Fruit fly (Drosophila melanogaster) whole organism, embryonic: ENCODE results near the gene Clk.
A peak's percentile ranks its signal among the peaks of the same experiment; 100 is the strongest.

Source experiments
- Aef1 ChIP-seq: fragments of 200-800 bp; sonication (Bioruptor generic); IDR thresholded peaks from 3 replicates; pipeline ENCODE4 v1.3.6; 2022; ENCODE audit warnings: missing biosample characterization, missing genetic modification characterization
- Atf-2 ChIP-seq: fragments of 200-800 bp; sonication (Bioruptor generic); optimal IDR thresholded peaks from 2 replicates; lab custom pipeline; 2016; ENCODE audit warnings: missing biosample characterization, missing genetic modification characterization
- B-H1 ChIP-seq: fragments of 200-800 bp; sonication (Bioruptor generic); IDR thresholded peaks from 3 replicates; pipeline ENCODE4 v1.3.6; 2022; ENCODE audit warnings: missing biosample characterization, missing genetic modification characterization
- CG10654 ChIP-seq: fragments of 200-800 bp; sonication (Bioruptor generic); optimal IDR thresholded peaks from 2 replicates; lab custom pipeline; 2016; ENCODE audit warnings: missing biosample characterization, missing genetic modification characterization
- CG11695 ChIP-seq: fragments of 200-800 bp; sonication (Bioruptor generic); IDR thresholded peaks from 3 replicates; pipeline ENCODE4 v1.3.6; 2022; ENCODE audit warnings: missing biosample characterization, missing genetic modification characterization
- CG12071 ChIP-seq: fragments of 200-800 bp; sonication (Bioruptor generic); optimal IDR thresholded peaks from 3 replicates; lab custom pipeline; 2018; ENCODE audit warnings: missing biosample characterization, mild to moderate bottlenecking, missing genetic modification characterization
- CG13424 ChIP-seq: fragments of 200-800 bp; sonication (Bioruptor generic); optimal IDR thresholded peaks from 2 replicates; lab custom pipeline; 2019; ENCODE audit warnings: missing biosample characterization, mild to moderate bottlenecking, missing genetic modification characterization, moderate library complexity
- CG14667 ChIP-seq: fragments of 200-800 bp; sonication (Bioruptor generic); IDR thresholded peaks from 2 replicates; pipeline ENCODE4 v1.3.6; 2022; ENCODE audit warnings: missing biosample characterization, missing genetic modification characterization
- CG14710 ChIP-seq: fragments of 200-800 bp; sonication (Bioruptor generic); optimal IDR thresholded peaks from 3 replicates; lab custom pipeline; 2019; ENCODE audit warnings: missing biosample characterization, mild to moderate bottlenecking, missing genetic modification characterization, moderate library complexity
- CG17186 ChIP-seq: fragments of 200-800 bp; sonication (Bioruptor generic); optimal IDR thresholded peaks from 3 replicates; lab custom pipeline; 2017; ENCODE audit warnings: missing biosample characterization, missing genetic modification reagents, missing genetic modification characterization
- CG17361 ChIP-seq: fragments of 200-800 bp; sonication (Bioruptor generic); IDR thresholded peaks from 3 replicates; pipeline ENCODE4 v1.3.6; 2022; ENCODE audit warnings: missing biosample characterization, missing genetic modification characterization
- CG18764 ChIP-seq: fragments of 200-800 bp; sonication (Bioruptor generic); optimal IDR thresholded peaks from 3 replicates; lab custom pipeline; 2016; ENCODE audit warnings: missing biosample characterization, missing genetic modification characterization
- CG2712 ChIP-seq: fragments of 200-800 bp; optimal IDR thresholded peaks from 3 replicates; lab custom pipeline; 2019; ENCODE audit warnings: missing biosample characterization, mild to moderate bottlenecking, missing genetic modification characterization, moderate library complexity
- CG30431 ChIP-seq: fragments of 200-800 bp; sonication (Bioruptor generic); optimal IDR thresholded peaks from 2 replicates; lab custom pipeline; 2017; ENCODE audit warnings: missing biosample characterization, missing genetic modification characterization
- CG43689 ChIP-seq: fragments of 200-800 bp; sonication (Bioruptor generic); IDR thresholded peaks from 2 replicates; pipeline ENCODE4 v1.3.6; 2022; ENCODE audit warnings: missing biosample characterization, missing genetic modification characterization
- CG4730 ChIP-seq: fragments of 200-800 bp; sonication (Bioruptor generic); IDR thresholded peaks from 2 replicates; pipeline ENCODE4 v1.3.6; 2022; ENCODE audit warnings: missing biosample characterization, missing genetic modification characterization
- CG5953 ChIP-seq: fragments of 200-800 bp; sonication (Bioruptor generic); IDR thresholded peaks from 2 replicates; pipeline ENCODE4 v1.3.6; 2022; ENCODE audit warnings: missing biosample characterization, missing genetic modification characterization
- CG7357 ChIP-seq: fragments of 200-800 bp; sonication (Bioruptor generic); IDR thresholded peaks from 3 replicates; pipeline ENCODE4 v1.3.6; 2022; ENCODE audit warnings: missing biosample characterization, missing genetic modification characterization
- CG7556 ChIP-seq: fragments of 200-800 bp; sonication (Bioruptor generic); optimal IDR thresholded peaks from 2 replicates; lab custom pipeline; 2017; ENCODE audit warnings: missing biosample characterization, mild to moderate bottlenecking, missing genetic modification characterization
- CG7839 ChIP-seq: fragments of 200-800 bp; sonication (Bioruptor generic); optimal IDR thresholded peaks from 3 replicates; lab custom pipeline; 2018; ENCODE audit warnings: missing biosample characterization, mild to moderate bottlenecking, missing genetic modification characterization, moderate library complexity
- CG8290 ChIP-seq, 3 experiments: fragments of 200-800 bp; sonication (Bioruptor generic); optimal IDR thresholded peaks; 2 replicates each; lab custom pipeline; 2016 to 2019; ENCODE audit warnings: missing biosample characterization in 3 of 3, missing genetic modification characterization in 3 of 3, mild to moderate bottlenecking in 2 of 3, moderate library complexity in 1 of 3
- Dbx ChIP-seq: fragments of 200-800 bp; sonication (Bioruptor generic); IDR thresholded peaks from 3 replicates; pipeline ENCODE4 v1.3.6; 2022; ENCODE audit warnings: missing biosample characterization, missing genetic modification characterization
- Dip2 ChIP-seq: fragments of 200-800 bp; sonication (Bioruptor generic); IDR thresholded peaks from 2 replicates; pipeline ENCODE4 v1.3.6; 2022; ENCODE audit warnings: missing biosample characterization, missing genetic modification characterization
- Drgx ChIP-seq: fragments of 200-800 bp; sonication (Bioruptor generic); IDR thresholded peaks from 2 replicates; pipeline ENCODE4 v1.3.6; 2022; ENCODE audit warnings: missing biosample characterization, missing genetic modification characterization
- Gug ChIP-seq: fragments of 200-800 bp; sonication (Bioruptor generic); IDR thresholded peaks from 4 replicates; pipeline ENCODE4 v1.3.6; 2022; ENCODE audit warnings: missing biosample characterization, missing genetic modification characterization
- H15 ChIP-seq: fragments of 200-800 bp; sonication (Bioruptor generic); IDR thresholded peaks from 3 replicates; pipeline ENCODE4 v1.3.6; 2022; ENCODE audit warnings: missing biosample characterization, missing genetic modification characterization
- Hmx ChIP-seq: fragments of 200-800 bp; sonication (Bioruptor generic); optimal IDR thresholded peaks from 2 replicates; lab custom pipeline; 2016; ENCODE audit warnings: missing biosample characterization, missing genetic modification characterization
- Hr78 ChIP-seq, 2 experiments: fragments of 200-800 bp in 1 of 2; fragments of >200 bp in 1 of 2; sonication (Bioruptor generic) in 1 of 2; optimal IDR thresholded peaks; 2 replicates each; lab custom pipeline; 2017 to 2019; ENCODE audit warnings: missing biosample characterization in 2 of 2, missing genetic modification characterization in 2 of 2, mild to moderate bottlenecking in 1 of 2, moderate library complexity in 1 of 2
- Lpt ChIP-seq: fragments of >200 bp; optimal IDR thresholded peaks from 2 replicates; lab custom pipeline; 2018; ENCODE audit warnings: missing biosample characterization, missing genetic modification characterization
- Med ChIP-seq: fragments of 200-800 bp; sonication (Bioruptor generic); peaks from one replicate; lab custom pipeline; 2016; ENCODE audit warnings: missing biosample characterization, missing genetic modification characterization, mild to moderate bottlenecking, inconsistent platforms, moderate library complexity
- Meics ChIP-seq: fragments of 200-800 bp; sonication (Bioruptor generic); optimal IDR thresholded peaks from 2 replicates; lab custom pipeline; 2017; ENCODE audit warnings: missing biosample characterization, mild to moderate bottlenecking, missing genetic modification characterization
- Sry-δ ChIP-seq: fragments of 200-800 bp; sonication (Bioruptor generic); optimal IDR thresholded peaks from 2 replicates; lab custom pipeline; 2016; ENCODE audit warnings: missing biosample characterization, missing genetic modification characterization
- Usf ChIP-seq: fragments of 200-800 bp; sonication (Bioruptor generic); optimal IDR thresholded peaks from 2 replicates; lab custom pipeline; 2017; ENCODE audit warnings: missing genotype, missing biosample characterization, missing genetic modification characterization
- Xrp1 ChIP-seq: fragments of 200-800 bp; sonication (Bioruptor generic); IDR thresholded peaks from 2 replicates; pipeline ENCODE4 v1.3.6; 2022; ENCODE audit warnings: missing biosample characterization, missing genetic modification characterization
- ab ChIP-seq: fragments of 200-800 bp; sonication (Bioruptor generic); optimal IDR thresholded peaks from 2 replicates; lab custom pipeline; 2016; ENCODE audit warnings: missing biosample characterization, missing genetic modification characterization
- bab2 ChIP-seq: fragments of 200-800 bp; sonication (Bioruptor generic); optimal IDR thresholded peaks from 2 replicates; lab custom pipeline; 2016; ENCODE audit warnings: missing biosample characterization, missing genetic modification characterization
- cad ChIP-seq: fragments of >200 bp; optimal IDR thresholded peaks from 2 replicates; lab custom pipeline; 2017; ENCODE audit warnings: missing biosample characterization, missing genetic modification characterization
- cas ChIP-seq: fragments of 200-800 bp; sonication (Bioruptor generic); IDR thresholded peaks from 2 replicates; pipeline ENCODE4 v1.3.6; 2022; ENCODE audit warnings: missing biosample characterization, missing genetic modification characterization
- dmrt11E ChIP-seq: fragments of 200-800 bp; sonication (Bioruptor generic); optimal IDR thresholded peaks from 3 replicates; lab custom pipeline; 2018; ENCODE audit warnings: missing biosample characterization, mild to moderate bottlenecking, missing genetic modification characterization, moderate library complexity
- gsb ChIP-seq: fragments of 200-800 bp; sonication (Bioruptor generic); IDR thresholded peaks from 2 replicates; pipeline ENCODE4 v1.3.6; 2022; ENCODE audit warnings: missing biosample characterization, missing genetic modification characterization
- ind ChIP-seq: fragments of 200-800 bp; sonication (Bioruptor generic); optimal IDR thresholded peaks from 3 replicates; lab custom pipeline; 2016; ENCODE audit warnings: missing biosample characterization, missing genetic modification characterization
- jigr1 ChIP-seq: fragments of 200-800 bp; sonication (Bioruptor generic); IDR thresholded peaks from 3 replicates; pipeline ENCODE4 v1.3.6; 2022; ENCODE audit warnings: missing biosample characterization, missing genetic modification characterization
- kay ChIP-seq: fragments of 200-800 bp; sonication (Bioruptor generic); optimal IDR thresholded peaks from 2 replicates; lab custom pipeline; 2016; ENCODE audit warnings: missing biosample characterization, missing genetic modification characterization
- lab ChIP-seq: fragments of 200-800 bp; sonication (Bioruptor generic); optimal IDR thresholded peaks from 3 replicates; lab custom pipeline; 2017; ENCODE audit warnings: missing biosample characterization, missing genetic modification characterization, mild to moderate bottlenecking, moderate library complexity, missing genetic modification reagents
- pan ChIP-seq, 4 experiments: fragments of >200 bp in 3 of 4; fragments of 200-800 bp in 1 of 4; sonication (Bioruptor generic) in 1 of 4; optimal IDR thresholded peaks in 3 of 4; IDR thresholded peaks in 1 of 4; 2 replicates each; pipeline versions ENCODE4 v1.3.6 to Lab custom; 2017 to 2022; ENCODE audit warnings: missing biosample characterization in 2 of 4, missing genetic modification characterization in 2 of 4, mixed read lengths in 1 of 4
- schlank ChIP-seq: fragments of 200-800 bp; sonication (Bioruptor generic); optimal IDR thresholded peaks from 2 replicates; lab custom pipeline; 2018; ENCODE audit warnings: missing biosample characterization, mild to moderate bottlenecking, missing genetic modification characterization
- slbo ChIP-seq: fragments of 200-800 bp; sonication (Bioruptor generic); IDR thresholded peaks from 2 replicates; pipeline ENCODE4 v1.3.6; 2022; ENCODE audit warnings: missing biosample characterization, missing genetic modification characterization
- so ChIP-seq: fragments of 200-800 bp; sonication (Bioruptor generic); IDR thresholded peaks from 3 replicates; pipeline ENCODE4 v1.3.6; 2022; ENCODE audit warnings: missing biosample characterization, missing genetic modification characterization
- sr ChIP-seq: fragments of 200-800 bp; sonication (Bioruptor generic); IDR thresholded peaks from 3 replicates; pipeline ENCODE4 v1.3.6; 2022; ENCODE audit warnings: missing biosample characterization, missing genetic modification characterization
- tgo ChIP-seq: fragments of 200-800 bp; sonication (Bioruptor generic); IDR thresholded peaks from 3 replicates; pipeline ENCODE4 v1.3.6; 2022; ENCODE audit warnings: missing biosample characterization, missing genetic modification characterization
- usp ChIP-seq: fragments of >200 bp; optimal IDR thresholded peaks from 2 replicates; lab custom pipeline; 2017; ENCODE audit warnings: missing biosample characterization, missing genetic modification characterization

Gene Clk

dm6 chr3L:7783383-7783782 lies 8.0 kb upstream of the Clk start (continued):
- TF ChIP-seq CG17186 (GFP tag; lab: Kevin White, UChicago) (no peak), CG14667 (GFP tag; lab: Robert Waterston, UW) (no peak), slbo (GFP tag; lab: Robert Waterston, UW) (peak; percentile 72), tgo (peak; percentile 48; the same call in 1 of the 3 replicates), Aef1 (GFP tag; lab: Robert Waterston, UW) (0 out of 3 replicates have a peak, but pooled peaks have one; percentile 25), CG4730 (GFP tag; lab: Robert Waterston, UW) (0 out of 2 replicates have a peak, but pooled peaks have one; percentile 27), CG7839 (tag; lab: Kevin White, UChicago) (peak; percentile 47), B-H1 (GFP tag; lab: Robert Waterston, UW) (no peak), Lpt (GFP tag; lab: Kevin White, UChicago) (no peak), Meics (peak; percentile 46), Gug (GFP tag; lab: Robert Waterston, UW) (0 out of 4 replicates have a peak, but pooled peaks have one; percentile 15), Dbx (GFP tag; lab: Robert Waterston, UW) (peak; percentile 29; the same call in 1 of the 3 replicates), sr (GFP tag; lab: Robert Waterston, UW) (no peak), CG17361 (0 out of 3 replicates have a peak, but pooled peaks have one; percentile 24), usp (no peak), ab (GFP tag; lab: Kevin White, UChicago) (no peak), pan (optimal IDR thresholded peaks at IDR 0.05; lab: Kevin White, UChicago) (no peak), pan (GFP tag; optimal IDR thresholded peaks at IDR 0.05 in 1 of 2, IDR thresholded peaks at IDR 0.05 in 1 of 2) (peak in 1 of 2 experiments; percentile 40), CG7357 (GFP tag; lab: Robert Waterston, UW) (no peak), CG10654 (GFP tag; lab: Kevin White, UChicago) (peak; percentile 8), CG11695 (GFP tag; lab: Robert Waterston, UW) (peak; percentile 44; the same call in 1 of the 3 replicates), Drgx (GFP tag; lab: Robert Waterston, UW) (peak; percentile 83), CG5953 (no peak), Usf (GFP tag; lab: Kevin White, UChicago) (no peak), CG12071 (GFP tag; lab: Kevin White, UChicago) (peak; percentile 1), kay (GFP tag; lab: Kevin White, UChicago) (no peak), cad (no peak), schlank (no peak), gsb (GFP tag; lab: Robert Waterston, UW) (peak; percentile 31; the same call in 1 of the 2 replicates), Hmx (GFP tag; lab: Kevin White, UChicago) (no peak), Dip2 (GFP tag; lab: Robert Waterston, UW) (no peak), lab (GFP tag; lab: Kevin White, UChicago) (peak; percentile 43), ind (peak; percentile 38), CG14710 (no peak), so (GFP tag; lab: Robert Waterston, UW) (peak; percentile 52; the same call in 1 of the 3 replicates), CG13424 (tag; lab: Kevin White, UChicago) (peak; percentile 14), CG8290 (GFP tag; optimal IDR thresholded peaks at IDR 0.05; lab: Kevin White, UChicago) (no peak), CG8290 (tag; optimal IDR thresholded peaks at IDR 0.05; lab: Kevin White, UChicago) (peak in 1 of 2 experiments; percentile 38), CG7556 (GFP tag; lab: Kevin White, UChicago) (no peak), Xrp1 (GFP tag; lab: Robert Waterston, UW) (peak; percentile 19; the same call in 1 of the 2 replicates), jigr1 (GFP tag; lab: Robert Waterston, UW) (no peak), bab2 (GFP tag; lab: Kevin White, UChicago) (no peak), CG18764 (GFP tag; lab: Kevin White, UChicago) (no peak), cas (GFP tag; lab: Robert Waterston, UW) (no peak), H15 (0 out of 3 replicates have a peak, but pooled peaks have one; percentile 18), Med (GFP tag; lab: Kevin White, UChicago) (peak; percentile 80), CG2712 (tag; lab: Kevin White, UChicago) (peak; percentile 5), CG43689 (no peak), dmrt11E (no peak), Hr78 (GFP tag; optimal IDR thresholded peaks at IDR 0.05; lab: Kevin White, UChicago) (no peak), Atf-2 (no peak), CG30431 (GFP tag; lab: Kevin White, UChicago) (no peak), Sry-δ (GFP tag; lab: Kevin White, UChicago) (no peak)
